Worm (Caenorhabditis elegans): ENCODE measurements around the gene ZK899.7.
"Not testable (repeated sequence)": the region's sequence is repeated elsewhere in the genome, so short reads cannot be mapped to it uniquely, and the experiment has no call there.

Gene ZK899.7

DNA sequence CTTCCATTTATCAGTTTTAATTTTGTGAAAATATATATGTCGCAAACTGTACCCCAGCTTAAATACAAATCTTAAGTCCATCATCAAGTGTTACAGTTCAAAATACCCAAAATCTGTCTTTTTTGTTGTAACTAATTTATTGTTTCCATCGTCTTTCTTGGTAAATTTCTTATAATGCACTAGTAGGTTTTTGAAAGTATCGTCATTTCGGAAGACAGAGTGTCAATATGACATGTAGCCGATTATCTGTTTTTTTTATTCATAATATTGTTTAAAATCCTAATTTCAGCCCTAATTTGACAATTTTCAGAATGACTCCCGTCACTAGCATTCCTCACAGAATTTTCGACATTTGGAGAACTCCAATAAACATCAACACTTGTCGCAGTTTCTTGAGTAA is 13.8 kb upstream of the ZK899.7 start, which contains the start of gene ZK899.6:
Gene ZK899.6, plus strand, starts transcription at position 301 of the 400 bp plus-strand sequence.
- TF ChIP-seq snpc-4, zag-1, mml-1 (tag; optimal IDR thresholded peaks at IDR 0.05): not testable (repeated sequence)

DNA sequence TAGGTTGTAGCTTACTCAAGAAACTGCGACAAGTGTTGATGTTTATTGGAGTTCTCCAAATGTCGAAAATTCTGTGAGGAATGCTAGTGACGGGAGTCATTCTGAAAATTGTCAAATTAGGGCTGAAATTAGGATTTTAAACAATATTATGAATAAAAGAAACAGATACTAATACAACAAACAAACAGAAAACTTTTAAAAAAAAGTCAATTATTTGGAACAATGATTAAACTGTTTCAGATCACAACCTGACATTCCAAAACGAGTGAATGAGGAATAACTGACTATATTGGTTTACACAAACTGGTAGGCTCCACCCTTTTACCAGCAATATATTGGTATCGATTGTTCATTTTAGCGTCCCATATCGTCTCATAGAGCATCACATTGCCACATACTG is 11.6 kb upstream of the ZK899.7 start, which contains the start of gene ZK899.5:
Gene ZK899.5, minus strand, starts transcription at position 101 of the 400 bp plus-strand sequence.
- not testable (repeated sequence) for TF ChIP-seq egl-27, fkh-2, zag-1 (tag; optimal IDR thresholded peaks at IDR 0.05)

DNA sequence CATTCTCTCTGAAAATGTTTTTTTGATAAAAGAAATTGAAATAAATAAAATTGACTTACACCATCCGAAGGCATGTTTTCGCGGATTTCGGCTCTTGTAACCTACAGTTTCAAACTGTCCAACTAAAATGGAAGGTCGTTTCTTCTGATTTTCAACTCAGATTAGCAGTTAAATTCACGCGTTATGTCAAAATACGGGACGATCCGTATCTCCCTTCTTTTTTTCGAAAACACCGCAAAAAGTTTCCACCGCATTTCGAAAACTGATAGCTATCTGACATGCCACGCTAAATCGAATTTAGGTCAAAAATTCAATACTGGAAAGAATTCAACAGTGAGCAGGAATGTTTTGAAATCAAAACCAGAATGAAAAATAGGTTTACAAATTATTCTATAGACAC is 8.9 kb upstream of the ZK899.7 start, which contains the start of gene tba-8:
Gene tba-8, minus strand, starts transcription at position 207 of the 400 bp plus-strand sequence.
- TF ChIP-seq elt-1 (tag; optimal IDR thresholded peaks at IDR 0.05) (peak; percentile 61), egl-5 (tag; optimal IDR thresholded peaks at IDR 0.05) (no peak), nhr-23 (tag; optimal IDR thresholded peaks at IDR 0.05) (peak; percentile 9), fkh-10 (GFP tag; optimal IDR thresholded peaks at IDR 0.05) (no peak)

DNA sequence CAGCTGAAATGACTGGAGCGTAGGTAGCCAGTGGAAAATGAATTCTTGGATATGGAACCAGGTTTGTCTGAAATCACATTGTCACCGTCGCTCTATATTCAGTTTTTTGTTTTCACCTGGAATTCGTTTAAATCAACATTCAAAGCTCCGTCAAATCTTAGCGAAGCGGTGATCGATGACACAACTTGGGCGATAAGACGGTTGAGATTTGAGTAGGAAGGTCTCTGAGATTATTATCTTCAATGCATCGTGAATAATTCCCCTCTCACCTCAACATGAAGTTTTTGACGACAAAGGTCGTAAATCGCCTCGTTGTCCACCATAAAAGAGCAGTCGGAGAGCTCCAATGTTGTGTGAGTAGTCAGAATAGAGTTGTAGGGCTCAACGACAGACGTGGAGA is 7.3 kb upstream of the ZK899.7 start:
- TF ChIP-seq fkh-10 (GFP tag; optimal IDR thresholded peaks at IDR 0.05) (no peak), mml-1 (tag; optimal IDR thresholded peaks at IDR 0.05) (no peak), elt-1 (tag; optimal IDR thresholded peaks at IDR 0.05) (peak; percentile 81), zag-1 (tag; optimal IDR thresholded peaks at IDR 0.05) (no peak), nhr-25 (tag; optimal IDR thresholded peaks at IDR 0.05) (peak; percentile 32)

DNA sequence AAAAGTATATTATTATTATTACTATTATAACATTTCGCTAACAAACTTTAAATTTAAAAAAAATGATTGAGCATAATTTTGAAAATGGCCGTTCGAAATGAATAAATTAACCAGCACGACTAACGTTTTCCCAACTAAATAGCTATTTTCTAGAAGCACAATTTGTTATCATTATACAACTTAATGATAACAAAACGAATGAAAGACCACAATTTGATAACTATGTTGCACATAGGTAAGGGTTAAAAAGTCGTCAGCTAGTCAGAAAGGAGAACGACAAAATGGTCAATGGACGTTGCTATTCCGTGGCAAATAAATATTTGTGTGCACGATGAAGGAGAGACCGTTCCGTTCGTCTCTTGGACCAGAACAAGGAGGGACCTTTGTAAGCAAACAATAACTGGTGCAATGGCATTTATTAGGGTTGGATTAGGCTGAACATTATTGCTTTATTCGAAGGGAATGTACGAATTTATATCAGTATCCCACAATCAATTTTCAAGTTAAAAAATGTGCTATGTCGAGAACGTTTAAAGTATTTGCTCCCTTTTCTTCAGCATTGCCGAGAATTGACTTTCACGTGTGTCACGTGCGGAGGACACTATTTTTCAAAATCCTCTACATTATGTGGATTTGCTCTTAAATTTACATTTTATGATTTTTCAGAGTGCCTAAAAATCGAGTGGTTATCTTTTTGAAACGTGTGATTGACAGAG is 3.4 kb upstream of the ZK899.7 start, which contains the start of gene ZK899.3:
Gene ZK899.3, plus strand, starts transcription at position 666 of the 716 bp plus-strand sequence.
- TF ChIP-seq nhr-77 (tag; optimal IDR thresholded peaks at IDR 0.05) (no peak), nhr-25 (tag; optimal IDR thresholded peaks at IDR 0.05) (no peak), pqm-1 (tag; optimal IDR thresholded peaks at IDR 0.05) (peak; percentile 52), nhr-76 (tag; optimal IDR thresholded peaks at IDR 0.05) (no peak), elt-2 (tag; optimal IDR thresholded peaks at IDR 0.05) (peak; percentile 63)

DNA sequence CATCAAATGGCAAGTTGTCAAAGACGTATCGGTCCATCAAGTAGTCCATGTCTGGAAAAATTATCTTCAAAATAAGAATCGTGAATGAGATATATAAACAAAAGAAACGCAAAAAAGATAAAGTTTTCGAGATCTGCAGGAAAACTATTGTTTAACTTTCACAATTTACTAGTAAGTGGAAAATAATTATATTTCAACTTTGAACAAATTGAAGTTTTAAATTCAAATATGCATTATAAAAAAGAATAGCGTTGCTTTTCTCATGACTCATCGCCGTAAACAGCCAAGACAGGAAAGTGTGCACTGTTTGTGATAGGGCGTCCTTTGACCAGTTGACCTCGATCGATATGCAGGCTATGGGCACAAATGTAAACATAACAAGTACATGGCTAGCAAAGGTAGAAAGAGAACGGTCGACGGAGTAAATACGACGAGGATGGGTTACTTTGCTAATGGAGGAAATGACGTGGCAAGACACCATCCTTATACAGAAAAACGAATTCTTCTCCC is 2.8 kb upstream of the ZK899.7 start, which contains the start of gene ZK899.2:
Gene ZK899.2, minus strand, starts transcription at position 51 of the 510 bp plus-strand sequence.
- TF ChIP-seq pha-4 (tag; optimal IDR thresholded peaks at IDR 0.05) (peak; percentile 91), ceh-28 (tag; optimal IDR thresholded peaks at IDR 0.05) (no peak), fkh-10 (GFP tag; optimal IDR thresholded peaks at IDR 0.05) (no peak), lin-39 (tag; optimal IDR thresholded peaks at IDR 0.05) (no peak)

DNA sequence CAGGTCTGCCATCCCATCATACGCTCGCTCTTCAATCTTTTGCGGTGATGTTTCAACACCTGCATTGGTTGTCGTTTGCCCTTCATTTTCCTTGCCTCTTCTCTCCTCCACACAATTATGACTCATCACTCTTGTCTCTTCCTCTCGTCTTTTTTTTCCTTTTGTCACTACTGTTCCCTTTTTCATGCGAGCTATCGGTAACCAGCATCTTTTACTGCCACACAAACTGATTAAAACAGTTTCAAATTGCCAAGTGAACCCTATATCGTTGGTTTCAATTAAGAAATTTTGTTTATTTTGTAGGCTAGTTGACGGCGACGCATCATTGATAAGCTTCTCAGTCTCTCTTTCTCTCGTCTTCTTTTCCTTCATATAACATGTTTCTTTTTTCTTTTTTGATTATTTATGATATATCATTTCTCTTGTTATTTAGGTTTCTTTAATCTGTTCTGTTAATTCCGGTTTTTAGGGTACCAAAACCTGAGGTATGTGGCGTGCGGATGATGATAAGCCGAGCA is 3.0 kb downstream of the ZK899.7 start, which contains the start of gene ZK899.1:
Gene ZK899.1, plus strand, starts transcription at position 468 of the 518 bp plus-strand sequence.
- no peak for TF ChIP-seq tbx-2 (tag; optimal IDR thresholded peaks at IDR 0.05)
- TF ChIP-seq jun-1 (tag; optimal IDR thresholded peaks at IDR 0.05), result peak; percentile 82
- TF ChIP-seq fos-1 (tag; optimal IDR thresholded peaks at IDR 0.05), result peak; percentile 51
- peak; percentile 54 for TF ChIP-seq pqm-1 (tag; optimal IDR thresholded peaks at IDR 0.05)
- no peak for TF ChIP-seq snpc-4 (tag; optimal IDR thresholded peaks at IDR 0.05)
- peak; percentile 91 for TF ChIP-seq elt-2 (tag; optimal IDR thresholded peaks at IDR 0.05)

DNA sequence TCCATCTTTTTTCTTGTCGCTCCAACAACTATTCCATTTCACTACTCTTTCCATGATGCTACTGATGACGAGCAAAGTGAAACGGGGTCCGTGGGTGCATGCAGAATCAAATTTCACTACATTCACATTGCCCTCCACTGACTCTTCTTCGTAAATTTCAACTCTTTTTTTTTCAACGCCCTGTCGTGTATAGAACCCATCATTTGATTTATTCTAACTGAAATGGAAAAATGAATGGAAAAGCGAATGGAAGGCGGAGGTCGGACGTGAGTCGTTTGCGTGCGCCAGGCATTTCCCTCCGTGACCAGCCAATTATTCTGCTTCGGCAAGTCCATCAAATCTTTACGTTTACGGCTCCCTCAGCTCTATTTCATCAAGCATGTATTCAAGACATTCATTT is 5.4 kb downstream of the ZK899.7 start:
- TF ChIP-seq fkh-10 (GFP tag; optimal IDR thresholded peaks at IDR 0.05) (peak; percentile 4), nhr-25 (tag; optimal IDR thresholded peaks at IDR 0.05) (no peak)

DNA sequence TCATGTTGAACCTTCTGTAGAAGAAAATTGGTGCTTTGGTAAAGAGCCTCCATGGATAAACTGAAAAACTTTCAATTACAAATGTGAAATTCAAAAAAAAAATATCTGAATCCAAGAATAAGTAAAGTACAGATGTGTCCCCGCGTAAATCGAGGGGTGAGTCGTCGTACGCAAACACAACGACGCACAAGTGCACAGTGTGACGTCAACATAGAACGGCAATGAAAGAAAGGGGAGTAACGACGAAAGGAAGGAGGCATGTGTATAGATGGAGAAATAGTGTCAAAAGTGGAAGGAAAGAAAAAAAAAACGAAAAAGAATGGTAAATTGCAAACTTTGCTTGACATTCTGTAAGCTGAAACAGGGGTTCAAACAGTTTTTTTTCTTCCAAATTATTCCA is 7.7 kb downstream of the ZK899.7 start, which contains the start of gene memb-1:
Gene memb-1, minus strand, starts transcription at position 60 of the 400 bp plus-strand sequence.
- TF ChIP-seq jun-1 (tag; optimal IDR thresholded peaks at IDR 0.05) (peak; percentile 50), unc-39 (tag; optimal IDR thresholded peaks at IDR 0.05) (no peak), snpc-4 (tag; optimal IDR thresholded peaks at IDR 0.05) (peak; percentile 30), egl-27 (tag; optimal IDR thresholded peaks at IDR 0.05) (peak; percentile 21), egl-5 (tag; optimal IDR thresholded peaks at IDR 0.05) (peak; percentile 67), nhr-28 (tag; optimal IDR thresholded peaks at IDR 0.05) (no peak), lin-39 (tag; optimal IDR thresholded peaks at IDR 0.05) (peak; percentile 73), fos-1 (tag; optimal IDR thresholded peaks at IDR 0.05) (peak; percentile 33), pha-4 (tag; optimal IDR thresholded peaks at IDR 0.05) (peak; percentile 83), nhr-25 (tag; optimal IDR thresholded peaks at IDR 0.05) (peak; percentile 84), nhr-23 (tag; optimal IDR thresholded peaks at IDR 0.05) (peak; percentile 77), unc-62 (GFP tag; optimal IDR thresholded peaks at IDR 0.05) (no peak), lsy-12 (tag; optimal IDR thresholded peaks at IDR 0.05) (no peak), ceh-16 (tag; optimal IDR thresholded peaks at IDR 0.05) (no peak), elt-2 (tag; optimal IDR thresholded peaks at IDR 0.05) (peak; percentile 59), fkh-10 (GFP tag; optimal IDR thresholded peaks at IDR 0.05) (no peak), R02D3.7 (tag; optimal IDR thresholded peaks at IDR 0.05) (peak; percentile 70), nhr-77 (tag; optimal IDR thresholded peaks at IDR 0.05) (no peak), pqm-1 (tag; optimal IDR thresholded peaks at IDR 0.05) (peak; percentile 74), fkh-2 (tag; optimal IDR thresholded peaks at IDR 0.05) (peak; percentile 1), lin-15B (tag; optimal IDR thresholded peaks at IDR 0.05) (peak; percentile 18), hmg-11 (tag; optimal IDR thresholded peaks at IDR 0.05) (peak; percentile 77), skn-1 (tag; optimal IDR thresholded peaks at IDR 0.05) (peak; percentile 45)
